Fruit fly (Drosophila melanogaster) whole organism, embryonic: ENCODE measurements around the gene Max.
A peak's percentile ranks its signal among the peaks of the same experiment; 100 is the strongest.

Experiments
- C15 ChIP-seq: fragments of 200-800 bp; sonication (Bioruptor generic); IDR thresholded peaks from 3 replicates; pipeline ENCODE4 v1.3.6; 2022; ENCODE audit warnings: missing biosample characterization, missing genetic modification characterization
- CG10147 ChIP-seq: fragments of 200-800 bp; sonication (Bioruptor generic); optimal IDR thresholded peaks from 2 replicates; lab custom pipeline; 2019; ENCODE audit warnings: missing biosample characterization, mild to moderate bottlenecking, missing genetic modification characterization, moderate library complexity
- CG10274 ChIP-seq: fragments of 200-800 bp; sonication (Bioruptor generic); optimal IDR thresholded peaks from 3 replicates; lab custom pipeline; 2017; ENCODE audit warnings: missing biosample characterization, mild to moderate bottlenecking, missing genetic modification characterization
- CG10366 ChIP-seq: fragments of 200-800 bp; sonication (Bioruptor generic); IDR thresholded peaks from 2 replicates; pipeline ENCODE4 v1.3.6; 2022; ENCODE audit warnings: missing biosample characterization, missing genetic modification characterization
- CG12942 ChIP-seq: fragments of 200-800 bp; sonication (Bioruptor generic); optimal IDR thresholded peaks from 3 replicates; lab custom pipeline; 2016; ENCODE audit warnings: missing biosample characterization, missing genetic modification characterization
- CG13287 ChIP-seq: fragments of 200-800 bp; sonication (Bioruptor generic); IDR thresholded peaks from 2 replicates; pipeline ENCODE4 v1.3.6; 2022; ENCODE audit warnings: missing biosample characterization, missing genetic modification characterization; ENCODE audit not compliant: partially characterized antibody
- CG13624 ChIP-seq: fragments of 200-800 bp; sonication (Bioruptor generic); optimal IDR thresholded peaks from 2 replicates; lab custom pipeline; 2016; ENCODE audit warnings: missing biosample characterization, missing genetic modification characterization
- CG15011 ChIP-seq: fragments of 200-800 bp; sonication (Bioruptor generic); optimal IDR thresholded peaks from 3 replicates; lab custom pipeline; 2018; ENCODE audit warnings: missing biosample characterization, mild to moderate bottlenecking, missing genetic modification characterization
- CG16815 ChIP-seq: fragments of 200-800 bp; sonication (Bioruptor generic); optimal IDR thresholded peaks from 3 replicates; lab custom pipeline; 2017; ENCODE audit warnings: missing biosample characterization, mild to moderate bottlenecking, missing genetic modification characterization
- CG17568 ChIP-seq: fragments of 200-800 bp; sonication (Bioruptor generic); optimal IDR thresholded peaks from 2 replicates; lab custom pipeline; 2018; ENCODE audit warnings: missing biosample characterization, mild to moderate bottlenecking, missing genetic modification characterization, moderate library complexity
- CG17802 ChIP-seq: fragments of 200-800 bp; sonication (Bioruptor generic); optimal IDR thresholded peaks from 2 replicates; lab custom pipeline; 2018; ENCODE audit warnings: missing biosample characterization, mild to moderate bottlenecking, missing genetic modification characterization, moderate library complexity
- CG18011 ChIP-seq: fragments of 200-800 bp; sonication (Bioruptor generic); optimal IDR thresholded peaks from 2 replicates; lab custom pipeline; 2017; ENCODE audit warnings: missing biosample characterization, missing genetic modification characterization, mild to moderate bottlenecking, moderate library complexity, missing genotype
- CG18619 ChIP-seq: fragments of 200-800 bp; sonication (Bioruptor generic); optimal IDR thresholded peaks from 3 replicates; lab custom pipeline; 2017; ENCODE audit warnings: missing biosample characterization, mild to moderate bottlenecking, missing genetic modification characterization
- CG2129 ChIP-seq: fragments of 200-800 bp; sonication (Bioruptor generic); IDR thresholded peaks from 2 replicates; pipeline ENCODE4 v1.3.6; 2022; ENCODE audit warnings: missing biosample characterization, missing genetic modification characterization; ENCODE audit not compliant: partially characterized antibody
- CG2712 ChIP-seq: fragments of 200-800 bp; optimal IDR thresholded peaks from 3 replicates; lab custom pipeline; 2019; ENCODE audit warnings: missing biosample characterization, mild to moderate bottlenecking, missing genetic modification characterization, moderate library complexity
- CG2875 ChIP-seq: fragments of 200-800 bp; sonication (Bioruptor generic); optimal IDR thresholded peaks from 2 replicates; lab custom pipeline; 2017; ENCODE audit warnings: missing biosample characterization, mild to moderate bottlenecking, missing genetic modification characterization, missing genetic modification reagents
- CG4707 ChIP-seq: fragments of 200-800 bp; sonication (Bioruptor generic); optimal IDR thresholded peaks from 2 replicates; lab custom pipeline; 2018; ENCODE audit warnings: missing biosample characterization, mild to moderate bottlenecking, missing genetic modification characterization, moderate library complexity
- CG5180 ChIP-seq: fragments of 200-800 bp; sonication (Bioruptor generic); optimal IDR thresholded peaks from 3 replicates; lab custom pipeline; 2017; ENCODE audit warnings: missing biosample characterization, missing genetic modification characterization, mild to moderate bottlenecking, moderate library complexity, missing genetic modification reagents
- Dad ChIP-seq: fragments of 200-800 bp; sonication (Bioruptor generic); optimal IDR thresholded peaks from 3 replicates; lab custom pipeline; 2016; ENCODE audit warnings: missing biosample characterization, missing genetic modification characterization
- Dll ChIP-seq: fragments of 200-800 bp; sonication (Bioruptor generic); IDR thresholded peaks from 4 replicates; pipeline ENCODE4 v1.3.6; 2022; ENCODE audit warnings: missing biosample characterization, missing genetic modification characterization; ENCODE audit not compliant: partially characterized antibody
- Doc2 ChIP-seq: fragments of 200-800 bp; sonication (Bioruptor generic); IDR thresholded peaks from 2 replicates; pipeline ENCODE4 v1.3.6; 2022; ENCODE audit warnings: missing biosample characterization, missing genetic modification characterization
- Drgx ChIP-seq: fragments of 200-800 bp; sonication (Bioruptor generic); IDR thresholded peaks from 2 replicates; pipeline ENCODE4 v1.3.6; 2022; ENCODE audit warnings: missing biosample characterization, missing genetic modification characterization
- E2f1 ChIP-seq: fragments of 200-800 bp; sonication (Bioruptor generic); IDR thresholded peaks from 2 replicates; pipeline ENCODE4 v1.3.6; 2022; ENCODE audit warnings: missing biosample characterization, missing genetic modification characterization
- Fer3 ChIP-seq: fragments of 200-800 bp; sonication (Bioruptor generic); optimal IDR thresholded peaks from 2 replicates; lab custom pipeline; 2018; ENCODE audit warnings: missing biosample characterization, mild to moderate bottlenecking, missing genetic modification characterization, moderate library complexity
- HLH54F ChIP-seq: fragments of 200-800 bp; sonication (Bioruptor generic); optimal IDR thresholded peaks from 3 replicates; lab custom pipeline; 2016; ENCODE audit warnings: missing biosample characterization, missing genetic modification characterization
- Hmr ChIP-seq: fragments of 200-800 bp; sonication (Bioruptor generic); optimal IDR thresholded peaks from 3 replicates; lab custom pipeline; 2017; ENCODE audit warnings: mild to moderate bottlenecking, missing biosample characterization, missing genetic modification reagents, missing genetic modification characterization
- Mrtf ChIP-seq: fragments of 200-800 bp; sonication (Bioruptor generic); IDR thresholded peaks from 3 replicates; pipeline ENCODE4 v1.3.6; 2022; ENCODE audit warnings: missing biosample characterization, missing genetic modification characterization
- Oli ChIP-seq: fragments of 200-800 bp; sonication (Bioruptor generic); optimal IDR thresholded peaks from 2 replicates; lab custom pipeline; 2018; ENCODE audit warnings: missing biosample characterization, mild to moderate bottlenecking, missing genetic modification characterization, moderate library complexity
- Opbp ChIP-seq: fragments of 200-800 bp; sonication (Bioruptor generic); IDR thresholded peaks from 3 replicates; pipeline ENCODE4 v1.3.6; 2022; ENCODE audit warnings: missing biosample characterization, missing genetic modification characterization; ENCODE audit not compliant: partially characterized antibody
- Optix ChIP-seq: fragments of 200-800 bp; sonication (Bioruptor generic); IDR thresholded peaks from 3 replicates; pipeline ENCODE4 v1.3.6; 2022; ENCODE audit warnings: missing biosample characterization, missing genetic modification characterization
- az2 ChIP-seq: fragments of 200-800 bp; sonication (Bioruptor generic); optimal IDR thresholded peaks from 3 replicates; lab custom pipeline; 2016; ENCODE audit warnings: missing biosample characterization, missing genetic modification characterization
- br ChIP-seq: fragments of >200 bp; optimal IDR thresholded peaks from 2 replicates; lab custom pipeline; 2017
- fru ChIP-seq: fragments of >200 bp; optimal IDR thresholded peaks from 2 replicates; lab custom pipeline; 2017
- grau ChIP-seq: fragments of 200-800 bp; optimal IDR thresholded peaks from 3 replicates; lab custom pipeline; 2019; ENCODE audit warnings: missing biosample characterization, mild to moderate bottlenecking, missing genetic modification characterization, moderate library complexity
- lmd ChIP-seq: fragments of 200-800 bp; sonication (Bioruptor generic); IDR thresholded peaks from 2 replicates; pipeline ENCODE4 v1.3.6; 2022; ENCODE audit warnings: missing biosample characterization, missing genetic modification characterization
- luna ChIP-seq: fragments of 200-800 bp; sonication (Bioruptor generic); optimal IDR thresholded peaks from 2 replicates; lab custom pipeline; 2016; ENCODE audit warnings: missing biosample characterization, missing genetic modification characterization
- nerfin-1 ChIP-seq: fragments of 200-800 bp; sonication (Bioruptor generic); optimal IDR thresholded peaks from 3 replicates; lab custom pipeline; 2019; ENCODE audit warnings: missing biosample characterization, mild to moderate bottlenecking, missing genetic modification characterization, moderate library complexity
- p53 ChIP-seq: fragments of 200-800 bp; sonication (Bioruptor generic); optimal IDR thresholded peaks from 2 replicates; lab custom pipeline; 2016; ENCODE audit warnings: missing biosample characterization, missing genetic modification characterization
- row ChIP-seq: fragments of 200-800 bp; sonication (Bioruptor generic); IDR thresholded peaks from 3 replicates; pipeline ENCODE4 v1.3.6; 2022; ENCODE audit warnings: missing biosample characterization, missing genetic modification characterization
- scrt ChIP-seq: fragments of 200-800 bp; sonication (Bioruptor generic); optimal IDR thresholded peaks from 2 replicates; lab custom pipeline; 2018; ENCODE audit warnings: missing biosample characterization, mild to moderate bottlenecking, missing genetic modification characterization, moderate library complexity
- slou ChIP-seq: fragments of 200-800 bp; sonication (Bioruptor generic); optimal IDR thresholded peaks from 3 replicates; lab custom pipeline; 2016; ENCODE audit warnings: missing biosample characterization, missing genetic modification characterization
- sna ChIP-seq: fragments of 200-800 bp; sonication (Bioruptor generic); IDR thresholded peaks from 2 replicates; pipeline ENCODE4 v1.3.6; 2022; ENCODE audit warnings: missing biosample characterization, missing genetic modification characterization; ENCODE audit not compliant: partially characterized antibody
- toy ChIP-seq: fragments of 200-800 bp; sonication (Bioruptor generic); IDR thresholded peaks from 2 replicates; pipeline ENCODE4 v1.3.6; 2022; ENCODE audit warnings: missing biosample characterization, missing genetic modification characterization
- ttk ChIP-seq: fragments of 200-800 bp; sonication (Bioruptor generic); IDR thresholded peaks from 2 replicates; pipeline ENCODE4 v2.1.2; 2022; ENCODE audit warnings: missing biosample characterization, missing genetic modification characterization
- tx ChIP-seq: fragments of 200-800 bp; sonication (Bioruptor generic); optimal IDR thresholded peaks from 2 replicates; lab custom pipeline; 2016; ENCODE audit warnings: missing biosample characterization, missing genetic modification characterization
- vnd ChIP-seq: fragments of 200-800 bp; sonication (Bioruptor generic); IDR thresholded peaks from 3 replicates; pipeline ENCODE4 v1.3.6; 2022; ENCODE audit warnings: missing biosample characterization, missing genetic modification characterization; ENCODE audit not compliant: partially characterized antibody

Max gene

dm6 chr3L:19268720-19269401, 4.9 kb upstream of the Max start, which contains the start of the genes Aldh7A1 and CG14085 (continued):
- TF ChIP-seq fru (lab: Kevin White, UChicago) (no peak), CG13624 (GFP tag; lab: Kevin White, UChicago) (no peak), ttk (GFP tag; lab: Robert Waterston, UW) (no peak), Dll (GFP tag; lab: Robert Waterston, UW) (no peak), CG15011 (GFP tag; lab: Kevin White, UChicago) (no peak), luna (GFP tag; lab: Kevin White, UChicago) (no peak), CG12942 (no peak), CG10274 (GFP tag; lab: Kevin White, UChicago) (no peak), Mrtf (no peak), Opbp (GFP tag; lab: Robert Waterston, UW) (0 out of 3 replicates have a peak, but pooled peaks have one; percentile 30), CG2712 (tag; lab: Kevin White, UChicago) (no peak), Dad (GFP tag; lab: Kevin White, UChicago) (no peak)

dm6 chr3L:19265761-19266160, 1.8 kb upstream of the Max start, which contains the start of gene CG45081:
TSS of gene CG45081 (plus strand) at chr3L:19266061.
- TF ChIP-seq CG10147 (GFP tag; lab: Kevin White, UChicago) (no peak), Doc2 (GFP tag; lab: Robert Waterston, UW) (0 out of 2 replicates have a peak, but pooled peaks have one; percentile 16), CG17802 (tag; lab: Kevin White, UChicago) (no peak), CG2129 (no peak), E2f1 (GFP tag; lab: Robert Waterston, UW) (0 out of 2 replicates have a peak, but pooled peaks have one; percentile 8), CG18619 (GFP tag; lab: Kevin White, UChicago) (no peak), CG4707 (GFP tag; lab: Kevin White, UChicago) (no peak), CG13287 (GFP tag; lab: Robert Waterston, UW) (no peak), p53 (GFP tag; lab: Kevin White, UChicago) (no peak)

dm6 chr3L:19263480-19264140, 374 bp downstream of the Max start, which contains the start of the genes CG42374 and Mettl5:
TSS of gene CG42374 (plus strand) at chr3L:19263766.
TSS of gene Mettl5 (plus strand) at chr3L:19263766.
- TF ChIP-seq CG18011 (peak; percentile 15), scrt (GFP tag; lab: Kevin White, UChicago) (peak; percentile 38), Dad (GFP tag; lab: Kevin White, UChicago) (no peak), CG5180 (GFP tag; lab: Kevin White, UChicago) (peak; percentile 3), slou (GFP tag; lab: Kevin White, UChicago) (no peak), CG10366 (GFP tag; lab: Robert Waterston, UW) (peak; percentile 44; the same call in 1 of the 2 replicates), nerfin-1 (peak; percentile 92), CG17568 (GFP tag; lab: Kevin White, UChicago) (no peak), CG2875 (GFP tag; lab: Kevin White, UChicago) (no peak), Oli (tag; lab: Kevin White, UChicago) (peak; percentile 52), lmd (GFP tag; lab: Robert Waterston, UW) (peak; percentile 37), row (GFP tag; lab: Robert Waterston, UW) (peak; percentile 29; the same call in 2 of the 3 replicates), HLH54F (GFP tag; lab: Kevin White, UChicago) (no peak), sna (GFP tag; lab: Robert Waterston, UW) (no peak), Hmr (GFP tag; lab: Kevin White, UChicago) (peak; percentile 44), grau (tag; lab: Kevin White, UChicago) (peak; percentile 51), toy (no peak), C15 (GFP tag; lab: Robert Waterston, UW) (no peak), Fer3 (peak; percentile 45), az2 (peak; percentile 44), vnd (no peak), tx (GFP tag; lab: Kevin White, UChicago) (no peak), br (lab: Kevin White, UChicago) (no peak), Optix (GFP tag; lab: Robert Waterston, UW) (no peak), CG16815 (no peak), Drgx (peak; percentile 76)
